Worm (Caenorhabditis elegans): ENCODE data around the gene W07G4.1.

W07G4.1 gene

DNA sequence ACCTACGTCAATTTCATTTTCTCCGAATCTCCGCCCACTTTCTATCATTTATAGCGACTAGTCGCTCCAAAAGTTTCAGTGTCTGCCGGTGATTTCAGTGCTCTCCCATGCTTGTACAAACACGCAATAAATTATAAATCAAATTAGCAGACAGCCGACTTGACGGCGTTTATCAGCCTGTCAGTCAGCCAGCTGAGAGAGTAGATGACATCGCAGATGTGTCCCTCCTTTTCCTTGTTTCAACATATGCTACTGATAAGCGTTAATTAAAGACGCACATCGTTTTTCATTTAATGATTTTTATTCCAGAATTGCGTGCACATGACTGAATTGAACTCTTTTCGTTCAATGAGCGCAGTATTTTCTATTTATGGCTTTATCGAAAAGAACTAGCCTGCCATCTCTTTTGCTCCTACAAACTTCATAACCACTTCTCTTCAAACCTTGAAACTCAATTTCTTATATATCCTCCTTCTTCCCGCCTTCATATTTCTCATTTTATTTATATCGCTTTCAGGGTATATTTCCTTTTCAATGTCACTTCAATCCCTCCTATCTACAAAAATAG lies 10.0 kb downstream of the W07G4.1 start, which contains the start of gene lap-2 (continued):
- no peak for TF ChIP-seq arid-1 (GFP tag; conservative IDR thresholded peaks at IDR 0.05)
- no peak for TF ChIP-seq nhr-237 (tag; optimal IDR thresholded peaks at IDR 0.05)
- TF ChIP-seq egl-43 (GFP tag; IDR thresholded peaks at IDR 0.05): no peak
- peak in 1 of 2 experiments; percentile 32 for TF ChIP-seq unc-62 (GFP tag; optimal IDR thresholded peaks at IDR 0.05 in 1 of 2)
- no peak for TF ChIP-seq unc-62 (tag; optimal IDR thresholded peaks at IDR 0.05)
- TF ChIP-seq daf-19 (GFP tag; conservative IDR thresholded peaks at IDR 0.05): no peak
- TF ChIP-seq ceh-28 (tag; optimal IDR thresholded peaks at IDR 0.05): no peak
- TF ChIP-seq mep-1 (tag; optimal IDR thresholded peaks at IDR 0.05): no peak
- 0 out of 2 replicates have a peak, but pooled peaks have one; percentile 13 for TF ChIP-seq nhr-41 (GFP tag; IDR thresholded peaks at IDR 0.05)
- TF ChIP-seq snpc-1.2 (GFP tag; IDR thresholded peaks at IDR 0.05): no peak
- TF ChIP-seq ceh-44 (GFP tag; IDR thresholded peaks at IDR 0.05): no peak
- no peak for TF ChIP-seq Y75B8A.6 (GFP tag; IDR thresholded peaks at IDR 0.05)
- TF ChIP-seq F49E8.2 (tag; optimal IDR thresholded peaks at IDR 0.05; ENCODE audit: borderline replicate concordance): no peak
- no peak for TF ChIP-seq lim-7 (GFP tag; IDR thresholded peaks at IDR 0.05)
- TF ChIP-seq aha-1 (tag): peak; percentile 25
- no peak for TF ChIP-seq madf-9 (GFP tag; conservative IDR thresholded peaks at IDR 0.05)
- TF ChIP-seq Y5F2A.4 (GFP tag; optimal IDR thresholded peaks at IDR 0.05): no peak
- TF ChIP-seq mes-2 (tag; optimal IDR thresholded peaks at IDR 0.05; ENCODE audit: poor library complexity, severe bottlenecking): peak; percentile 18
- peak; percentile 65 for TF ChIP-seq nhr-48 (tag; optimal IDR thresholded peaks at IDR 0.05)
- no peak for TF ChIP-seq ceh-82 (tag; optimal IDR thresholded peaks at IDR 0.05)
- TF ChIP-seq fos-1 (tag; optimal IDR thresholded peaks at IDR 0.05): no peak
- no peak for TF ChIP-seq F26F4.8 (GFP tag; conservative IDR thresholded peaks at IDR 0.05)
- peak; percentile 69 for TF ChIP-seq lin-13 (GFP tag; optimal IDR thresholded peaks at IDR 0.05)
- TF ChIP-seq lin-29 (GFP tag; IDR thresholded peaks at IDR 0.05): no peak
- TF ChIP-seq F44E2.7 (GFP tag; IDR thresholded peaks at IDR 0.05): no peak
- TF ChIP-seq lir-3 (tag; optimal IDR thresholded peaks at IDR 0.05): no peak
- no peak for TF ChIP-seq unc-130 (GFP tag; optimal IDR thresholded peaks at IDR 0.05)
- no peak for TF ChIP-seq skn-1 (tag; optimal IDR thresholded peaks at IDR 0.05)
- no peak for TF ChIP-seq spr-1 (tag; optimal IDR thresholded peaks at IDR 0.05)
- no peak for TF ChIP-seq zag-1 (tag; optimal IDR thresholded peaks at IDR 0.05)
- TF ChIP-seq dpl-1 (GFP tag; optimal IDR thresholded peaks at IDR 0.05): no peak

DNA sequence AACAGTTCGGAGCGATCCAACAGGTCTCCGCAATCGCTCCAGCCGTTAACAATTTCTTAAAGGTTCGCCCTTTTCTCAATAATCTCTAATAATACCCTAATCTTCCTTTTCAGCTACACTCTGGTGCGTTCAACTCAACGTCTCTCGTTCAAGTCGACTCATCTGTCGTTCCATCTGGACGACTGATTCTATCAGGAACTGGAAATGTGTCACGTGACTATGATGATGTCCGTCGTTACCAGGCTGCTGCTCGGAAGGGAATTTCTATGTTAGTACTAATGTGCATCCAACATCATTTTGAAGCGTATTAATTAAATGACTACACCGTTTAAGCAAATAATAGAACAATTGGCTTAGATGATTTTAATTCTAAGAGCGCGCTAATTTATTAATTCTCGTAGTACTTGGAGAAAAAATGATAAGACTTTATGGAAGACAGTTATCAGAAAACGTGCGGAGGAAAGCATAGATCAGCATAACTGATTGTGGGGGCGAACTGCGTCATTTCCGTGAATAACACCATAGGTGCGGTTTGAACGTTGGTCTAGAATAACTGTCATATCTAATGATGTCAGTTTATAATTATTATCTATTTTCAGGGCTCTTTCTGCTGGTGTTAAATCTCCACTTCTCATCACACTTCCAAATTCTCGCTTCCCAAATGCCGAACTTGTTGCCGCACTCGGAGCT lies 10.7 kb downstream of the W07G4.1 start:
- TF ChIP-seq nhr-41 (GFP tag; IDR thresholded peaks at IDR 0.05) (no peak), pqm-1 (tag; optimal IDR thresholded peaks at IDR 0.05) (peak; percentile 17), nhr-28 (tag; optimal IDR thresholded peaks at IDR 0.05) (peak; percentile 50), dve-1 (tag; optimal IDR thresholded peaks at IDR 0.05; ENCODE audit: insufficient read depth) (peak; percentile 26), lin-29 (GFP tag; IDR thresholded peaks at IDR 0.05) (no peak), unc-130 (GFP tag; optimal IDR thresholded peaks at IDR 0.05) (no peak), ctbp-1 (GFP tag; IDR thresholded peaks at IDR 0.05) (no peak), set-16 (GFP tag; IDR thresholded peaks at IDR 0.05) (no peak), snpc-4 (tag; optimal IDR thresholded peaks at IDR 0.05) (no peak), D1046.2 (GFP tag; IDR thresholded peaks at IDR 0.05) (0 out of 2 replicates have a peak, but pooled peaks have one; percentile 13), ztf-11 (tag; optimal IDR thresholded peaks at IDR 0.05) (no peak), lin-38 (GFP tag; IDR thresholded peaks at IDR 0.05) (peak; percentile 25; the same call in 1 of the 2 replicates), hlh-11 (tag; optimal IDR thresholded peaks at IDR 0.05) (peak; percentile 4)
